Worm (Caenorhabditis elegans) whole organism, young adult: ENCODE data around the gene B0336.13.

Source experiments
- C06A6.2 ChIP-seq: fragments of 200-800 bp; sonication (Bioruptor generic); conservative IDR thresholded peaks from 2 replicates; pipeline ENCODE4 v1.3.6; 2022; ENCODE audit warnings: missing genetic modification characterization, missing compliant biosample characterization
- D2030.7 ChIP-seq: fragments of 200-800 bp; sonication (Bioruptor generic); IDR thresholded peaks from 2 replicates; pipeline ENCODE4 v1.3.6; 2022; ENCODE audit warnings: missing genetic modification reagents, missing genetic modification characterization, missing compliant biosample characterization
- F23B12.7 ChIP-seq: sonication (generic microtip); optimal IDR thresholded peaks from 2 replicates; lab custom pipeline; 2017; ENCODE audit warnings: missing genetic modification characterization, mild to moderate bottlenecking, missing compliant biosample characterization, antibody characterized with exemption, moderate library complexity; ENCODE audit not compliant: insufficient read depth
- F33H1.4 ChIP-seq: fragments of 200-800 bp; sonication (Bioruptor generic); IDR thresholded peaks from 2 replicates; pipeline ENCODE4 v1.3.6; 2022; ENCODE audit warnings: missing genetic modification reagents, missing genetic modification characterization, missing compliant biosample characterization
- F37B4.10 ChIP-seq: fragments of 200-800 bp; sonication (Bioruptor generic); IDR thresholded peaks from 2 replicates; pipeline ENCODE4 v1.3.6; 2022; ENCODE audit warnings: missing genetic modification characterization, missing compliant biosample characterization
- F39B2.1 ChIP-seq: fragments of 200-800 bp; sonication (Bioruptor generic); IDR thresholded peaks from 2 replicates; pipeline ENCODE4 v1.3.6; 2022; ENCODE audit warnings: missing genetic modification reagents, missing genetic modification characterization, missing compliant biosample characterization
- F52B5.7 ChIP-seq: sonication (generic microtip); optimal IDR thresholded peaks from 2 replicates; lab custom pipeline; 2016; ENCODE audit warnings: mild to moderate bottlenecking, missing genetic modification characterization, missing compliant biosample characterization
- K11D2.4 ChIP-seq: fragments of 200-800 bp; sonication (Bioruptor generic); IDR thresholded peaks from 2 replicates; pipeline ENCODE4 v1.3.6; 2022; ENCODE audit warnings: missing genetic modification reagents, missing genetic modification characterization, missing compliant biosample characterization
- Y53F4B.3 ChIP-seq: fragments of 200-800 bp; sonication (Bioruptor generic); IDR thresholded peaks from 2 replicates; pipeline ENCODE4 v1.3.6; 2022; ENCODE audit warnings: missing genetic modification reagents, missing genetic modification characterization, missing compliant biosample characterization
- attf-3 ChIP-seq: fragments of 200-800 bp; sonication (Bioruptor generic); conservative IDR thresholded peaks from 2 replicates; pipeline ENCODE4 v1.3.6; 2022; ENCODE audit warnings: missing genetic modification reagents, missing genetic modification characterization, missing compliant biosample characterization
- attf-6 ChIP-seq: fragments of 200-800 bp; sonication (Bioruptor generic); IDR thresholded peaks from 2 replicates; pipeline ENCODE4 v1.3.6; 2022; ENCODE audit warnings: missing genetic modification reagents, missing genetic modification characterization, missing compliant biosample characterization
- ceh-91 ChIP-seq: fragments of 200-800 bp; sonication (Bioruptor generic); IDR thresholded peaks from 2 replicates; pipeline ENCODE4 v1.3.6; 2022; ENCODE audit warnings: missing genetic modification reagents, missing genetic modification characterization, missing compliant biosample characterization
- fkh-3 ChIP-seq: sonication (generic microtip); optimal IDR thresholded peaks from 2 replicates; lab custom pipeline; 2016; ENCODE audit warnings: mild to moderate bottlenecking, missing genetic modification characterization, missing compliant biosample characterization
- him-1 ChIP-seq: sonication (generic microtip); optimal IDR thresholded peaks from 2 replicates; lab custom pipeline; 2016; ENCODE audit warnings: missing genotype, missing genetic modification reagents, missing genetic modification characterization, missing compliant biosample characterization
- hlh-26 ChIP-seq: fragments of 200-800 bp; sonication (Bioruptor generic); conservative IDR thresholded peaks from 2 replicates; pipeline ENCODE4 v1.3.6; 2022; ENCODE audit warnings: missing genetic modification reagents, missing genetic modification characterization, missing compliant biosample characterization
- hrde-1 ChIP-seq: sonication (generic microtip); optimal IDR thresholded peaks from 2 replicates; lab custom pipeline; 2016; ENCODE audit warnings: missing genetic modification characterization, mild to moderate bottlenecking, missing compliant biosample characterization, moderate library complexity, missing genotype, missing genetic modification reagents, borderline replicate concordance
- hsf-1 ChIP-seq: fragments of 200-800 bp; sonication (Bioruptor generic); IDR thresholded peaks from 2 replicates; pipeline ENCODE4 v1.3.6; 2022; ENCODE audit warnings: missing genetic modification reagents, missing genetic modification characterization, missing compliant biosample characterization
- lin-26 ChIP-seq: fragments of 200-800 bp; sonication (Bioruptor generic); IDR thresholded peaks from 2 replicates; pipeline ENCODE4 v1.3.6; 2022; ENCODE audit warnings: missing genetic modification reagents, missing genetic modification characterization, missing compliant biosample characterization
- lin-40 ChIP-seq: sonication (generic microtip); optimal IDR thresholded peaks from 2 replicates; lab custom pipeline; 2016; ENCODE audit warnings: missing genetic modification characterization, mild to moderate bottlenecking, missing compliant biosample characterization, missing genotype, missing genetic modification reagents
- lin-54 ChIP-seq: fragments of 200-800 bp; sonication (Bioruptor generic); optimal IDR thresholded peaks from 2 replicates; lab custom pipeline; 2018; ENCODE audit warnings: mild to moderate bottlenecking, missing genetic modification characterization, missing compliant biosample characterization
- lir-1 ChIP-seq: fragments of 200-800 bp; sonication (Bioruptor generic); conservative IDR thresholded peaks from 2 replicates; pipeline ENCODE4 v1.3.6; 2022; ENCODE audit warnings: missing genetic modification reagents, missing genetic modification characterization, missing compliant biosample characterization
- lsl-1 ChIP-seq: fragments of 200-800 bp; sonication (Bioruptor generic); optimal IDR thresholded peaks from 2 replicates; lab custom pipeline; 2018; ENCODE audit warnings: mild to moderate bottlenecking, missing genetic modification characterization, moderate library complexity, missing compliant biosample characterization
- madf-3 ChIP-seq: fragments of 200-800 bp; sonication (Bioruptor generic); IDR thresholded peaks from 2 replicates; pipeline ENCODE4 v1.3.6; 2022; ENCODE audit warnings: missing genetic modification reagents, missing genetic modification characterization, missing compliant biosample characterization
- madf-6 ChIP-seq: fragments of 200-800 bp; sonication (Bioruptor generic); IDR thresholded peaks from 2 replicates; pipeline ENCODE4 v1.3.6; 2022; ENCODE audit warnings: missing genetic modification reagents, missing genetic modification characterization, missing compliant biosample characterization
- mcd-1 ChIP-seq: fragments of 200-800 bp; sonication (Bioruptor generic); IDR thresholded peaks from 2 replicates; pipeline ENCODE4 v1.3.6; 2022; ENCODE audit warnings: missing genetic modification reagents, missing genetic modification characterization, missing compliant biosample characterization
- mes-4 ChIP-seq: sonication (generic microtip); optimal IDR thresholded peaks from 2 replicates; lab custom pipeline; 2016; ENCODE audit warnings: missing genotype, missing genetic modification characterization, missing compliant biosample characterization
- pbrm-1 ChIP-seq: fragments of 200-800 bp; sonication (Bioruptor generic); IDR thresholded peaks from 2 replicates; pipeline ENCODE4 v1.3.6; 2022; ENCODE audit warnings: missing genetic modification reagents, missing genetic modification characterization, missing compliant biosample characterization
- rec-8 ChIP-seq, 2 experiments: sonication (generic microtip); optimal IDR thresholded peaks; 2 replicates each; lab custom pipeline; 2016; ENCODE audit warnings: mild to moderate bottlenecking in 2 of 2, missing genetic modification characterization in 2 of 2, missing genetic modification reagents in 2 of 2, missing genotype in 2 of 2, missing biosample characterization in 1 of 2, missing compliant biosample characterization in 1 of 2, moderate library complexity in 1 of 2
- snpc-1.1 ChIP-seq: sonication (generic microtip); optimal IDR thresholded peaks from 2 replicates; lab custom pipeline; 2017; ENCODE audit warnings: missing genetic modification characterization, mild to moderate bottlenecking, missing compliant biosample characterization, antibody characterized with exemption, moderate library complexity, missing genotype, missing genetic modification reagents; ENCODE audit not compliant: insufficient read depth
- snpc-1.3 ChIP-seq: sonication (generic microtip); optimal IDR thresholded peaks from 2 replicates; lab custom pipeline; 2017; ENCODE audit warnings: missing genetic modification characterization, mild to moderate bottlenecking, missing compliant biosample characterization, antibody characterized with exemption, moderate library complexity, missing genotype, missing genetic modification reagents; ENCODE audit not compliant: insufficient read depth
- snpc-4 ChIP-seq, 5 experiments: fragments of 150-350 bp in 1 of 5; sonication (generic microtip) in 4 of 5; optimal IDR thresholded peaks; 2 replicates each; lab custom pipeline; 2014 to 2018; ENCODE audit warnings: missing genetic modification characterization in 5 of 5, missing biosample characterization in 3 of 5, antibody characterized with exemption in 2 of 5, mild to moderate bottlenecking in 2 of 5, missing compliant biosample characterization in 2 of 5, missing genotype in 2 of 5, moderate library complexity in 2 of 5, missing genetic modification reagents in 1 of 5
- tbp1 ChIP-seq: fragments of 200-800 bp; sonication (Bioruptor generic); optimal IDR thresholded peaks from 2 replicates; lab custom pipeline; 2018; ENCODE audit warnings: mild to moderate bottlenecking, missing genetic modification characterization, missing compliant biosample characterization
- xnd-1 ChIP-seq: sonication (generic microtip); optimal IDR thresholded peaks from 2 replicates; lab custom pipeline; 2016; ENCODE audit warnings: missing genotype, missing genetic modification reagents, missing genetic modification characterization, missing compliant biosample characterization
- ztf-18 ChIP-seq: sonication (generic microtip); optimal IDR thresholded peaks from 2 replicates; lab custom pipeline; 2016; ENCODE audit warnings: missing genotype, mild to moderate bottlenecking, missing genetic modification characterization, missing compliant biosample characterization
- ztf-6 ChIP-seq: fragments of 200-800 bp; sonication (Bioruptor generic); IDR thresholded peaks from 2 replicates; pipeline ENCODE4 v1.3.6; 2022; ENCODE audit warnings: missing genetic modification reagents, missing genetic modification characterization, missing compliant biosample characterization

B0336.13 gene

ce11 chrIII:5719832-5720194 is 26.0 kb downstream of the B0336.13 start (continued):
- TF ChIP-seq ztf-6 (GFP tag; lab: Robert Waterston, UW) (no peak), tbp1 (peak; percentile 29), snpc-4 (GFP tag; optimal IDR thresholded peaks at IDR 0.05; lab: Kevin White, UChicago) (no peak), snpc-4 (tag; optimal IDR thresholded peaks at IDR 0.05; lab: Kevin White, UChicago) (no peak), madf-6 (GFP tag; lab: Robert Waterston, UW) (peak; percentile 87), xnd-1 (tag; lab: Kevin White, UChicago) (peak; percentile 76), F23B12.7 (tag; lab: Kevin White, UChicago) (peak; percentile 22), ztf-18 (tag; lab: Kevin White, UChicago) (peak; percentile 94), F33H1.4 (GFP tag; lab: Robert Waterston, UW) (peak; percentile 79), hrde-1 (tag; lab: Kevin White, UChicago) (no peak), Y53F4B.3 (no peak), lsl-1 (GFP tag; lab: Kevin White, UChicago) (peak; percentile 68), hlh-26 (GFP tag; lab: Robert Waterston, UW) (no peak), hsf-1 (GFP tag; lab: Robert Waterston, UW) (peak; percentile 48; the same call in 1 of the 2 replicates), ceh-91 (GFP tag; lab: Robert Waterston, UW) (peak; percentile 39; the same call in 1 of the 2 replicates), D2030.7 (peak; percentile 49; the same call in 1 of the 2 replicates), F39B2.1 (GFP tag; lab: Robert Waterston, UW) (no peak), attf-3 (GFP tag; lab: Robert Waterston, UW) (no peak), madf-3 (0 out of 2 replicates have a peak, but pooled peaks have one; percentile 17), snpc-1.1 (tag; lab: Kevin White, UChicago) (no peak), attf-6 (no peak), snpc-1.3 (tag; lab: Kevin White, UChicago) (peak; percentile 40), him-1 (tag; lab: Kevin White, UChicago) (peak; percentile 8), lin-40 (tag; lab: Kevin White, UChicago) (no peak), lin-54 (GFP tag; lab: Kevin White, UChicago) (peak; percentile 98), C06A6.2 (GFP tag; lab: Robert Waterston, UW) (no peak), pbrm-1 (GFP tag; lab: Robert Waterston, UW) (peak; percentile 50; the same call in 1 of the 2 replicates), fkh-3 (no peak), F52B5.7 (tag; lab: Kevin White, UChicago) (no peak)

ce11 chrIII:5720266-5721019 is 26.6 kb downstream of the B0336.13 start:
- TF ChIP-seq rec-8 (tag; optimal IDR thresholded peaks at IDR 0.05; lab: Kevin White, UChicago) (no peak), mes-4 (tag; lab: Kevin White, UChicago) (no peak), ztf-18 (tag; lab: Kevin White, UChicago) (no peak), lin-26 (GFP tag; lab: Robert Waterston, UW) (no peak), F37B4.10 (no peak), lir-1 (no peak), madf-6 (GFP tag; lab: Robert Waterston, UW) (no peak), hsf-1 (GFP tag; lab: Robert Waterston, UW) (no peak), K11D2.4 (GFP tag; lab: Robert Waterston, UW) (no peak), mcd-1 (no peak)
